Fruit fly (Drosophila melanogaster): Measurements from ENCODE around the gene CG2698.

CG2698 gene

DNA sequence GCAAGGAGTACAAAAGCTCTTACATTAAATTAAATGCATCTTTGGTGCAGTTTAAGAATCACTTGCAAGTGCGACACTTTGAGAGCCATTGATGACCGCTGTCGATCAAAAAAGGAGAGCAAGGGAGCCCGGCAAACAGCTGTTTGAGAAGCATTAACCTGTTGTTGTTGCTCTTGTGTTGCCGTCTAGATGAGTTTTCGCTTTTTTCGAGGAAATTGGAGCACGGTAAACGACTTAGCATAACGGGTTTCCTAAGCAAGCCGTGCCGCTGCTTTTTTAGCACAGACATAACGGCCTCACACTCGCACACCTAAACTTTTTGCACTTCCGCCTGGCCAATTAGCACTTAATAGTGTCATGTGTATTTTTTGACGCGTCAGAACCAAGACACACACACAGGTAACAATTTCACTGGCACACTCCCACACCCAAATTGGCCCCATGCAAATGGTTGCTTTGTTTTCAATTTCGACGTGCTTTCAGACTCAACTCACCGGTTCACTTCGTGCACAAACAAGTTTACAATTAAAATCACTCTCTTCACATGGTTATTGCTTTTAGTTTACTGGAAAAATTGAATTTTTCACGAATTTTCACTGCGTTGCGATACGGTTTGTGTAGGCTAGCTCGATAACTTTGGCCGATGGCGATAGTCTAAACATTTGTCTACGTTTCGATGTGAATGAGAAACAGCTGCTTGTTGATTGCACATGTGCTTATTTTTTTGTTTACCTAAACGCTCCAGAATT is 29.0 kb downstream of the CG2698 start, which contains the start of the genes CG10903 and CG2747 (continued):
- TF ChIP-seq Blimp-1 (GFP tag; optimal IDR thresholded peaks at IDR 0.05) (peak; percentile 61), CG2678 (tag; optimal IDR thresholded peaks at IDR 0.05) (peak; percentile 17), CG14965 (GFP tag; optimal IDR thresholded peaks at IDR 0.05; ENCODE audit: borderline replicate concordance) (no peak), amos (GFP tag; IDR thresholded peaks at IDR 0.05; ENCODE audit: partially characterized antibody) (peak; percentile 75), Meics (GFP tag; optimal IDR thresholded peaks at IDR 0.05) (no peak), crp (GFP tag; optimal IDR thresholded peaks at IDR 0.05) (peak; percentile 66 to 94), HmgZ (tag; optimal IDR thresholded peaks at IDR 0.05) (peak; percentile 39), CG10366 (GFP tag; IDR thresholded peaks at IDR 0.05) (no peak), CG17829 (tag; optimal IDR thresholded peaks at IDR 0.05) (peak; percentile 17), Scr (GFP tag; IDR thresholded peaks at IDR 0.05; ENCODE audit: partially characterized antibody) (peak; percentile 74), Hr51 (GFP tag; optimal IDR thresholded peaks at IDR 0.05) (no peak), CG13296 (GFP tag; optimal IDR thresholded peaks at IDR 0.05) (no peak), kni (GFP tag; optimal IDR thresholded peaks at IDR 0.05) (peak; percentile 74), salm (tag; optimal IDR thresholded peaks at IDR 0.05) (no peak), HLH4C (GFP tag; IDR thresholded peaks at IDR 0.05; ENCODE audit: partially characterized antibody) (peak; percentile 52; the same call in 1 of the 3 replicates), Nf-YC (tag; optimal IDR thresholded peaks at IDR 0.05) (peak; percentile 43), Sry-β (GFP tag; optimal IDR thresholded peaks at IDR 0.05) (peak; percentile 8), CG6654 (GFP tag; optimal IDR thresholded peaks at IDR 0.05) (peak; percentile 97), ato (GFP tag; IDR thresholded peaks at IDR 0.05; ENCODE audit: partially characterized antibody) (peak; percentile 46; the same call in 1 of the 2 replicates), Stat92E (GFP tag; optimal IDR thresholded peaks at IDR 0.05) (peak in 1 of 3 experiments; percentile 10), CG1603 (tag; optimal IDR thresholded peaks at IDR 0.05) (peak; percentile 47), MESR4 (GFP tag; optimal IDR thresholded peaks at IDR 0.05) (peak; percentile 82), E2f2 (GFP tag; IDR thresholded peaks at IDR 0.05) (peak; percentile 14; the same call in 1 of the 2 replicates), knrl (GFP tag; IDR thresholded peaks at IDR 0.05; ENCODE audit: partially characterized antibody) (peak; percentile 66), Doc3 (GFP tag; IDR thresholded peaks at IDR 0.05; ENCODE audit: partially characterized antibody) (peak; percentile 64; the same call in 2 of the 3 replicates), lov (optimal IDR thresholded peaks at IDR 0.05) (no peak), lov (GFP tag; IDR thresholded peaks at IDR 0.05) (no peak), Fer1 (GFP tag; optimal IDR thresholded peaks at IDR 0.05) (peak; percentile 25), CG18262 (tag; optimal IDR thresholded peaks at IDR 0.05) (peak; percentile 8), hbn (GFP tag; IDR thresholded peaks at IDR 0.05; ENCODE audit: partially characterized antibody) (peak; percentile 65), CG34224 (GFP tag; IDR thresholded peaks at IDR 0.05; ENCODE audit: partially characterized antibody) (peak; percentile 62), Med (GFP tag) (peak; percentile 85), Max (GFP tag; optimal IDR thresholded peaks at IDR 0.05) (peak; percentile 63), hb (GFP tag; IDR thresholded peaks at IDR 0.05; ENCODE audit: partially characterized antibody) (0 out of 3 replicates have a peak, but pooled peaks have one; percentile 37), jumu (GFP tag; optimal IDR thresholded peaks at IDR 0.05) (no peak), gro (GFP tag; optimal IDR thresholded peaks at IDR 0.05) (peak; percentile 76), CG4617 (GFP tag; optimal IDR thresholded peaks at IDR 0.05; ENCODE audit: borderline replicate concordance) (peak; percentile 76), Rfx (GFP tag; IDR thresholded peaks at IDR 0.05) (0 out of 2 replicates have a peak, but pooled peaks have one; percentile 35), croc (GFP tag; conservative IDR thresholded peaks at IDR 0.05) (no peak), CG18599 (GFP tag; optimal IDR thresholded peaks at IDR 0.05) (no peak), CG10543 (GFP tag; optimal IDR thresholded peaks at IDR 0.05) (peak; percentile 41), CG2116 (GFP tag; optimal IDR thresholded peaks at IDR 0.05) (peak; percentile 61), nau (GFP tag; optimal IDR thresholded peaks at IDR 0.05) (peak; percentile 28), D (optimal IDR thresholded peaks at IDR 0.05) (peak; percentile 29), D (GFP tag; optimal IDR thresholded peaks at IDR 0.05) (no peak), nmo (GFP tag; optimal IDR thresholded peaks at IDR 0.05) (peak; percentile 24)

Data from whole organism, embryonic.